Fruit fly (Drosophila melanogaster) whole organism, embryonic: Measurements from ENCODE around the gene CG6893.

Source experiments
- Atf6 ChIP-seq: fragments of 200-800 bp; sonication (Bioruptor generic); IDR thresholded peaks from 2 replicates; pipeline ENCODE4 v1.3.6; 2022; ENCODE audit warnings: missing biosample characterization, missing genetic modification characterization
- B-H1 ChIP-seq: fragments of 200-800 bp; sonication (Bioruptor generic); IDR thresholded peaks from 3 replicates; pipeline ENCODE4 v1.3.6; 2022; ENCODE audit warnings: missing biosample characterization, missing genetic modification characterization
- CG10565 ChIP-seq: fragments of 200-800 bp; sonication (Bioruptor generic); optimal IDR thresholded peaks from 3 replicates; lab custom pipeline; 2016; ENCODE audit warnings: missing biosample characterization, mild to moderate bottlenecking, missing genetic modification characterization
- CG15479 ChIP-seq: fragments of 200-800 bp; sonication (Bioruptor generic); optimal IDR thresholded peaks from 3 replicates; lab custom pipeline; 2019; ENCODE audit warnings: missing biosample characterization, mild to moderate bottlenecking, missing genetic modification characterization, moderate library complexity
- CG15514 ChIP-seq: fragments of 200-800 bp; sonication (Bioruptor generic); optimal IDR thresholded peaks from 3 replicates; lab custom pipeline; 2017; ENCODE audit warnings: missing biosample characterization, missing genetic modification characterization, mild to moderate bottlenecking, moderate library complexity, missing genetic modification reagents
- CG17359 ChIP-seq: fragments of 200-800 bp; sonication (Bioruptor generic); optimal IDR thresholded peaks from 3 replicates; lab custom pipeline; 2018; ENCODE audit warnings: missing biosample characterization, mild to moderate bottlenecking, missing genetic modification characterization, moderate library complexity
- CG17361 ChIP-seq: fragments of 200-800 bp; sonication (Bioruptor generic); IDR thresholded peaks from 3 replicates; pipeline ENCODE4 v1.3.6; 2022; ENCODE audit warnings: missing biosample characterization, missing genetic modification characterization
- CG17829 ChIP-seq: fragments of 200-800 bp; optimal IDR thresholded peaks from 2 replicates; lab custom pipeline; 2019; ENCODE audit warnings: missing biosample characterization, mild to moderate bottlenecking, missing genetic modification characterization, moderate library complexity
- CG1792 ChIP-seq: fragments of 200-800 bp; sonication (Bioruptor generic); optimal IDR thresholded peaks from 2 replicates; lab custom pipeline; 2016; ENCODE audit warnings: missing biosample characterization, missing genetic modification characterization
- CG31441 ChIP-seq: fragments of 200-800 bp; sonication (Bioruptor generic); IDR thresholded peaks from 2 replicates; pipeline ENCODE4 v1.3.6; 2022; ENCODE audit warnings: missing biosample characterization, missing genetic modification characterization
- CG7357 ChIP-seq: fragments of 200-800 bp; sonication (Bioruptor generic); IDR thresholded peaks from 3 replicates; pipeline ENCODE4 v1.3.6; 2022; ENCODE audit warnings: missing biosample characterization, missing genetic modification characterization
- CG7556 ChIP-seq: fragments of 200-800 bp; sonication (Bioruptor generic); optimal IDR thresholded peaks from 2 replicates; lab custom pipeline; 2017; ENCODE audit warnings: missing biosample characterization, mild to moderate bottlenecking, missing genetic modification characterization
- CG7928 ChIP-seq: fragments of 200-800 bp; sonication (Bioruptor generic); optimal IDR thresholded peaks from 2 replicates; lab custom pipeline; 2017; ENCODE audit warnings: missing biosample characterization, mild to moderate bottlenecking, missing genetic modification characterization
- CG9876 ChIP-seq: fragments of 200-800 bp; sonication (Bioruptor generic); optimal IDR thresholded peaks from 2 replicates; lab custom pipeline; 2016; ENCODE audit warnings: missing biosample characterization, missing genetic modification characterization
- CrebB ChIP-seq: fragments of 200-800 bp; sonication (Bioruptor generic); optimal IDR thresholded peaks from 3 replicates; lab custom pipeline; 2018; ENCODE audit warnings: missing biosample characterization, mild to moderate bottlenecking, missing genetic modification characterization
- Dek ChIP-seq: fragments of 200-800 bp; sonication (Bioruptor generic); optimal IDR thresholded peaks from 3 replicates; lab custom pipeline; 2019; ENCODE audit warnings: missing biosample characterization, mild to moderate bottlenecking, missing genetic modification characterization, moderate library complexity
- Dfd ChIP-seq, 2 experiments: fragments of >200 bp; optimal IDR thresholded peaks; 2 replicates each; lab custom pipeline; 2017; ENCODE audit warnings: missing biosample characterization in 2 of 2, missing genetic modification characterization in 2 of 2
- Dref ChIP-seq: fragments of 200-800 bp; sonication (Bioruptor generic); IDR thresholded peaks from 2 replicates; pipeline ENCODE4 v1.3.6; 2022; ENCODE audit warnings: missing biosample characterization, missing genetic modification characterization
- E2f1 ChIP-seq: fragments of 200-800 bp; sonication (Bioruptor generic); IDR thresholded peaks from 2 replicates; pipeline ENCODE4 v1.3.6; 2022; ENCODE audit warnings: missing biosample characterization, missing genetic modification characterization
- HLH3B ChIP-seq: fragments of 200-800 bp; sonication (Bioruptor generic); IDR thresholded peaks from 2 replicates; pipeline ENCODE4 v1.3.6; 2022; ENCODE audit warnings: missing biosample characterization, missing genetic modification characterization
- Hey ChIP-seq: fragments of 200-800 bp; sonication (Bioruptor generic); optimal IDR thresholded peaks from 3 replicates; lab custom pipeline; 2018; ENCODE audit warnings: missing biosample characterization, mild to moderate bottlenecking, missing genetic modification characterization
- Lhr ChIP-seq: fragments of 200-800 bp; sonication (Bioruptor generic); optimal IDR thresholded peaks from 3 replicates; lab custom pipeline; 2017; ENCODE audit warnings: mild to moderate bottlenecking, missing biosample characterization, missing genetic modification reagents, missing genetic modification characterization
- Mad ChIP-seq: fragments of 200-800 bp; sonication (Bioruptor generic); optimal IDR thresholded peaks from 2 replicates; lab custom pipeline; 2016; ENCODE audit warnings: missing biosample characterization, missing genetic modification characterization
- Sry-β ChIP-seq: fragments of 200-800 bp; sonication (Bioruptor generic); optimal IDR thresholded peaks from 2 replicates; lab custom pipeline; 2018; ENCODE audit warnings: missing biosample characterization, mild to moderate bottlenecking, missing genetic modification characterization, moderate library complexity
- Ssrp ChIP-seq: fragments of 200-800 bp; sonication (Bioruptor generic); optimal IDR thresholded peaks from 2 replicates; lab custom pipeline; 2018; ENCODE audit warnings: missing biosample characterization, mild to moderate bottlenecking, missing genetic modification characterization, moderate library complexity
- Taf1 ChIP-seq: fragments of 200-800 bp; sonication (Bioruptor generic); IDR thresholded peaks from 2 replicates; pipeline ENCODE4 v1.3.6; 2022; ENCODE audit warnings: missing biosample characterization, missing genetic modification characterization
- YL-1 ChIP-seq: fragments of 200-800 bp; sonication (Bioruptor generic); optimal IDR thresholded peaks from 3 replicates; lab custom pipeline; 2017; ENCODE audit warnings: missing biosample characterization, mild to moderate bottlenecking, missing genetic modification characterization
- ato ChIP-seq: fragments of 200-800 bp; sonication (Bioruptor generic); IDR thresholded peaks from 2 replicates; pipeline ENCODE4 v1.3.6; 2022; ENCODE audit warnings: missing biosample characterization, missing genetic modification characterization; ENCODE audit not compliant: partially characterized antibody
- br ChIP-seq: fragments of >200 bp; optimal IDR thresholded peaks from 2 replicates; lab custom pipeline; 2017
- dimm ChIP-seq: fragments of 200-800 bp; sonication (Bioruptor generic); IDR thresholded peaks from 2 replicates; pipeline ENCODE4 v1.3.6; 2022; ENCODE audit warnings: missing biosample characterization, missing genetic modification characterization
- dm ChIP-seq: fragments of 200-800 bp; sonication (Bioruptor generic); optimal IDR thresholded peaks from 3 replicates; lab custom pipeline; 2016; ENCODE audit warnings: missing biosample characterization, missing genetic modification characterization
- dmrt99B ChIP-seq: fragments of 200-800 bp; sonication (Bioruptor generic); optimal IDR thresholded peaks from 2 replicates; lab custom pipeline; 2018; ENCODE audit warnings: missing biosample characterization, mild to moderate bottlenecking, missing genetic modification characterization, moderate library complexity
- ewg ChIP-seq: fragments of 200-800 bp; sonication (Bioruptor generic); optimal IDR thresholded peaks from 3 replicates; lab custom pipeline; 2017; ENCODE audit warnings: mild to moderate bottlenecking, missing biosample characterization, missing genetic modification reagents, missing genetic modification characterization
- fd64A ChIP-seq: fragments of 200-800 bp; sonication (Bioruptor generic); optimal IDR thresholded peaks from 3 replicates; lab custom pipeline; 2018; ENCODE audit warnings: missing biosample characterization, mild to moderate bottlenecking, missing genetic modification characterization
- fd96Cb ChIP-seq: fragments of 200-800 bp; sonication (Bioruptor generic); optimal IDR thresholded peaks from 2 replicates; lab custom pipeline; 2018; ENCODE audit warnings: missing biosample characterization, mild to moderate bottlenecking, missing genetic modification characterization, moderate library complexity
- gsb ChIP-seq: fragments of 200-800 bp; sonication (Bioruptor generic); IDR thresholded peaks from 2 replicates; pipeline ENCODE4 v1.3.6; 2022; ENCODE audit warnings: missing biosample characterization, missing genetic modification characterization
- h ChIP-seq: fragments of >200 bp; optimal IDR thresholded peaks from 2 replicates; lab custom pipeline; 2017
- insv ChIP-seq, 2 experiments: fragments of 200-800 bp; sonication (Bioruptor generic); optimal IDR thresholded peaks; 3 replicates each; lab custom pipeline; 2016 to 2018; ENCODE audit warnings: missing biosample characterization in 2 of 2, missing genetic modification characterization in 2 of 2
- nerfin-2 ChIP-seq: fragments of 200-800 bp; sonication (Bioruptor generic); IDR thresholded peaks from 2 replicates; pipeline ENCODE4 v1.3.6; 2022; ENCODE audit warnings: missing biosample characterization, missing genetic modification characterization; ENCODE audit not compliant: partially characterized antibody
- org-1 ChIP-seq: fragments of 200-800 bp; sonication (Bioruptor generic); optimal IDR thresholded peaks from 2 replicates; lab custom pipeline; 2017; ENCODE audit warnings: missing biosample characterization, missing genetic modification characterization
- pfk ChIP-seq: fragments of 200-800 bp; sonication (Bioruptor generic); optimal IDR thresholded peaks from 2 replicates; lab custom pipeline; 2018; ENCODE audit warnings: missing biosample characterization, mild to moderate bottlenecking, missing genetic modification characterization, moderate library complexity
- pho ChIP-seq: fragments of 200-800 bp; sonication (Bioruptor generic); optimal IDR thresholded peaks from 2 replicates; lab custom pipeline; 2016; ENCODE audit warnings: missing biosample characterization, missing genetic modification characterization
- prd ChIP-seq, 3 experiments: fragments of >200 bp in 2 of 3; fragments of 200-800 bp in 1 of 3; sonication (Bioruptor generic) in 1 of 3; optimal IDR thresholded peaks in 2 of 3; IDR thresholded peaks in 1 of 3; 2 replicates in 2 of 3; 3 replicates in 1 of 3; pipeline versions ENCODE4 v1.3.6 to Lab custom; 2017 to 2022; ENCODE audit warnings: missing biosample characterization in 1 of 3, missing genetic modification characterization in 1 of 3
- repo ChIP-seq: fragments of 200-800 bp; sonication (Bioruptor generic); optimal IDR thresholded peaks from 2 replicates; lab custom pipeline; 2016; ENCODE audit warnings: missing biosample characterization, missing genetic modification characterization
- ro ChIP-seq: fragments of 200-800 bp; sonication (Bioruptor generic); IDR thresholded peaks from 2 replicates; pipeline ENCODE4 v1.3.6; 2022; ENCODE audit warnings: missing biosample characterization, missing genetic modification characterization
- slou ChIP-seq: fragments of 200-800 bp; sonication (Bioruptor generic); optimal IDR thresholded peaks from 3 replicates; lab custom pipeline; 2016; ENCODE audit warnings: missing biosample characterization, missing genetic modification characterization
- sna ChIP-seq: fragments of 200-800 bp; sonication (Bioruptor generic); IDR thresholded peaks from 2 replicates; pipeline ENCODE4 v1.3.6; 2022; ENCODE audit warnings: missing biosample characterization, missing genetic modification characterization; ENCODE audit not compliant: partially characterized antibody
- tgo ChIP-seq: fragments of 200-800 bp; sonication (Bioruptor generic); IDR thresholded peaks from 3 replicates; pipeline ENCODE4 v1.3.6; 2022; ENCODE audit warnings: missing biosample characterization, missing genetic modification characterization
- vvl ChIP-seq: fragments of 200-800 bp; sonication (Bioruptor generic); IDR thresholded peaks from 2 replicates; pipeline ENCODE4 v1.3.6; 2022; ENCODE audit warnings: missing biosample characterization, missing genetic modification characterization
- zen2 ChIP-seq: fragments of 200-800 bp; sonication (Bioruptor generic); IDR thresholded peaks from 3 replicates; pipeline ENCODE4 v1.3.6; 2022; ENCODE audit warnings: missing biosample characterization, missing genetic modification characterization; ENCODE audit not compliant: partially characterized antibody

The CG6893 gene

DNA sequence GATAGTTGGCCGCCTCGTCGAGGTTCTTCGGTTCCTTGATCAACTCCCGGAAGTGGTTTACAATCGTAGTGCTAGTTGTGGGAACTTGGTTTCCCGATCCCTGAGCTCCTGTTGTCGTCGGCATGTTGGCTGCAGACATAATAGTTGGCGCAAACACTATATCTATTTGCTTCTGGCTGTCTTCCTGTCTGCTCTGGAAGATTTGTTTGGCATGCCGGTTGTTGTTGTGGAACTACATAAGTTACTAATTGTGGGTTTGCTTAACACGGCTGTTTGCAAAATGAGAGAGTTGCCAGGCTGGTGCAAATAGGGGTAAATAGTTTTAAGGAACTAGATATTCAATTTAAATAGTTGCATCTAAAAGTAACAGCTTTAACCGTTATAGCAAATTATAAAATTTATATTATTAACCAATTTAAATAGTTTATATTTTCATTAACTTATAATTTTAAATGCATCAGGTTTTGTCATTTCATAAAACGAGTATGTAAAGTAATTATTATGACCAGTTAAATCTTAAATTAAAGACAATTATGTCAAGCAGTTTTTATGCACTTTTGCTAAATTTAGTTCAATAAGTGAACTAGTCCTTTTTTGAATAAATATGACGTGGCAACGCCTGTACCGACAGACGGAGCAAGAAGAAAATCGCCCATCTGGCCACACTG, 12.3 kb upstream of the CG6893 start, which contains the start of the genes Sgf11 and CG32202 (continued):
- TF ChIP-seq dimm, result no peak
- peak; percentile 46 for TF ChIP-seq fd96Cb (tag; lab: Kevin White, UChicago)
- TF ChIP-seq sna, result no peak
- peak; percentile 56 for TF ChIP-seq Mad (GFP tag; lab: Kevin White, UChicago)
- TF ChIP-seq CG7928 (GFP tag; lab: Kevin White, UChicago), result no peak
- TF ChIP-seq YL-1 (GFP tag; lab: Kevin White, UChicago), result peak; percentile 25
- TF ChIP-seq org-1 (GFP tag; lab: Kevin White, UChicago), result no peak
- TF ChIP-seq dmrt99B (tag; lab: Kevin White, UChicago), result no peak
- TF ChIP-seq tgo (GFP tag; lab: Robert Waterston, UW), result peak; percentile 38; the same call in 1 of the 3 replicates
- peak in 1 of 2 experiments; percentile 7 for TF ChIP-seq insv (GFP tag; optimal IDR thresholded peaks at IDR 0.05; lab: Kevin White, UChicago)
- peak; percentile 32; the same call in 1 of the 2 replicates for TF ChIP-seq E2f1 (GFP tag; lab: Robert Waterston, UW)
- no peak for TF ChIP-seq dm (GFP tag; lab: Kevin White, UChicago)
- TF ChIP-seq ro (GFP tag; lab: Robert Waterston, UW), result no peak
- no peak for TF ChIP-seq pfk (GFP tag; lab: Kevin White, UChicago)
- TF ChIP-seq Lhr (GFP tag; lab: Kevin White, UChicago), result peak; percentile 51
- peak; percentile 80; the same call in 2 of the 3 replicates for TF ChIP-seq CG17361 (GFP tag; lab: Robert Waterston, UW)
- TF ChIP-seq CG10565 (GFP tag; lab: Kevin White, UChicago), result no peak
- no peak for TF ChIP-seq slou
- TF ChIP-seq CrebB (tag; lab: Kevin White, UChicago), result peak; percentile 6
- TF ChIP-seq HLH3B (GFP tag; lab: Robert Waterston, UW), result no peak
- no peak; the same call in none of the 2 replicates for TF ChIP-seq vvl (GFP tag; lab: Robert Waterston, UW)
- no peak for TF ChIP-seq gsb (GFP tag; lab: Robert Waterston, UW)
- TF ChIP-seq CG9876, result no peak
- TF ChIP-seq CG17359 (tag; lab: Kevin White, UChicago), result peak; percentile 53
- TF ChIP-seq CG17829 (tag; lab: Kevin White, UChicago), result peak; percentile 70
- TF ChIP-seq CG15514 (GFP tag; lab: Kevin White, UChicago), result peak; percentile 99
- peak; percentile 80 for TF ChIP-seq CG7556 (GFP tag; lab: Kevin White, UChicago)
- TF ChIP-seq h (lab: Kevin White, UChicago), result no peak
- no peak for TF ChIP-seq nerfin-2 (GFP tag; lab: Robert Waterston, UW)
- peak; percentile 65 for TF ChIP-seq Ssrp (tag; lab: Kevin White, UChicago)
- peak; percentile 56 for TF ChIP-seq Atf6 (GFP tag; lab: Robert Waterston, UW)
- TF ChIP-seq Dek (tag; lab: Kevin White, UChicago), result peak; percentile 65
- TF ChIP-seq CG31441, result peak; percentile 76
- no peak for TF ChIP-seq CG15479 (GFP tag; lab: Kevin White, UChicago)
- TF ChIP-seq prd (optimal IDR thresholded peaks at IDR 0.05; lab: Kevin White, UChicago), result no peak
- peak; percentile 57; the same call in 2 of the 3 replicates for TF ChIP-seq prd (GFP tag; IDR thresholded peaks at IDR 0.05; lab: Robert Waterston, UW)
- TF ChIP-seq repo, result no peak
- TF ChIP-seq Dfd (GFP tag; optimal IDR thresholded peaks at IDR 0.05; lab: Kevin White, UChicago), result no peak
- no peak for TF ChIP-seq CG7357 (GFP tag; lab: Robert Waterston, UW)
- peak; percentile 30; the same call in 1 of the 3 replicates for TF ChIP-seq B-H1
- TF ChIP-seq ato, result no peak
- TF ChIP-seq Dref (GFP tag; lab: Robert Waterston, UW), result no peak
- TF ChIP-seq ewg, result peak; percentile 11
- no peak for TF ChIP-seq Hey
- TF ChIP-seq zen2 (GFP tag; lab: Robert Waterston, UW), result no peak
- no peak for TF ChIP-seq fd64A
- TF ChIP-seq CG1792 (GFP tag; lab: Kevin White, UChicago), result no peak
- TF ChIP-seq br (lab: Kevin White, UChicago), result no peak
- peak; percentile 20 for TF ChIP-seq Sry-β (GFP tag; lab: Kevin White, UChicago)
- no peak for TF ChIP-seq pho
- no peak for TF ChIP-seq Taf1
